Worm (Caenorhabditis elegans): ENCODE measurements around the gene scl-9.

ce11 chrIV:13052568-13052967 lies 5.6 kb downstream of the scl-9 start, which contains the start of gene F49E11.7:
- TF ChIP-seq egl-27 (tag; optimal IDR thresholded peaks at IDR 0.05) (no peak), hpl-2 (GFP tag; optimal IDR thresholded peaks at IDR 0.05) (no peak), snpc-4 (tag; optimal IDR thresholded peaks at IDR 0.05) (no peak), blmp-1 (tag; optimal IDR thresholded peaks at IDR 0.05) (no peak), vab-15 (tag; optimal IDR thresholded peaks at IDR 0.05) (no peak), nhr-12 (tag; optimal IDR thresholded peaks at IDR 0.05) (no peak), fkh-10 (GFP tag; optimal IDR thresholded peaks at IDR 0.05) (no peak), tlp-1 (tag; optimal IDR thresholded peaks at IDR 0.05) (no peak), jun-1 (tag; optimal IDR thresholded peaks at IDR 0.05) (no peak), ces-1 (GFP tag; optimal IDR thresholded peaks at IDR 0.05) (no peak)

All from whole organism, L1 larva.